Worm (Caenorhabditis elegans) whole organism, L4/young adult: ENCODE measurements around the gene ikke-1.
A peak's percentile ranks its signal among the peaks of the same experiment; 100 is the strongest.

ENCODE experiments used
- W03F9.2 ChIP-seq: fragments of 150-350 bp; optimal IDR thresholded peaks from 2 replicates; lab custom pipeline; 2014; ENCODE audit warnings: missing biosample characterization, missing genetic modification characterization
- dao-5 ChIP-seq: sonication (generic microtip); optimal IDR thresholded peaks from 2 replicates; lab custom pipeline; 2016; ENCODE audit warnings: missing genotype, missing genetic modification characterization, moderate library complexity, missing compliant biosample characterization
- him-1 ChIP-seq: sonication (generic microtip); optimal IDR thresholded peaks from 2 replicates; lab custom pipeline; 2016; ENCODE audit warnings: missing genotype, missing genetic modification reagents, missing genetic modification characterization, missing compliant biosample characterization

ikke-1 gene

DNA sequence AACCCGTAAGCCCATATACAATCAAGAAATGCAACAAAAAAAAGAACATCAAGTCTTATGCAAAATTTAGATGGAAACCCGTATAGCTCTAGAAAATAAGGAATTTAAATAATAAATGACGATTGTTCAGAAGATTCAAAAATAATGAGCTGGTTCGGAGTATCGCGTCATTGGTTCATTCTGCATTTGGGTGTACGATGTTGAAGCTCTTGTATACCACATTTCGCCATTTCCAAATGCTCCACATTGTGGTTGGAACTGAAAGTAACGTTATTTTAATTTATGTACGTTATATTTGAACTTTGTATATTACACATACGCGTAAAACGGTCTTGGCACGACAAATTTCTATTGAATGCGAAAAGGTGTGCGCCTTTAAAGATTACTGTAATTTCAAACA is 9.8 kb upstream of the ikke-1 start:
- TF ChIP-seq W03F9.2 = no peak
- TF ChIP-seq dao-5 (tag; lab: Kevin White, UChicago) = no peak
- TF ChIP-seq him-1 = no peak

DNA sequence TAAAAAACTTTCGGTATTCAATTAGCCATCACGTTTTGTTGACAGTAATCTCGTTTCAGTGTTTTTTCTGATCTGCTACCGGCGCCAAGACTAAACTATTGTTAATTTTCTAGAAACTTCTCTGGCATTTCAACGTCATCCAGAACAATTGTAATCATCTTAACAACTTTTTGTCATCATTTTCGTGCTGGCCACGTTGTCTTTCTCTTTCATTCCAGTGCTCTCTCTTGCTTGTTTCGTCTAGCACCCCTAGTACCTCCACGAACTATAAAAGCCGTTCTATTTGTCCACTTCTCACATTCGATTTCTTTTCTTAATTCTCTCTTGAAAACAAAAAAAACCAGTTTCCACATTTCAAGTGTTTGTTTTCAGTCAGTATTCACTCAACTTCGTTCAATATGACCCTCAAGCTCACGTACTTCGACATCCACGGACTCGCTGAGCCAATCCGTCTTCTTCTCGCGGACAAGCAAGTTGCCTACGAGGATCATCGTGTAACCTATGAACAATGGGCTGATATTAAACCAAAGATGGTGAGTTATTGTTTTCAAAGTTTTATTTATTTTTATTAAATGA is 8.5 kb upstream of the ikke-1 start, which contains the start of gene gst-1:
gst-1 (plus strand) TSS at position 373 of the 576 bp plus-strand sequence.
- no peak for TF ChIP-seq him-1
- TF ChIP-seq dao-5 (tag; lab: Kevin White, UChicago) = no peak
- TF ChIP-seq W03F9.2 = peak; percentile 38

ce11 chrIII:9054414-9055147 is 4.1 kb upstream of the ikke-1 start, which contains the start of gene cls-2:
TSS of gene cls-2 (plus strand) at chrIII:9055048.
- TF ChIP-seq dao-5 (tag; lab: Kevin White, UChicago) (no peak), W03F9.2 (peak; percentile 14), him-1 (no peak)

ce11 chrIII:9053740-9054252 is 3.3 kb upstream of the ikke-1 start, which contains the start of gene R107.5:
TSS of gene R107.5 (minus strand) at chrIII:9053790.
- TF ChIP-seq W03F9.2 (peak; percentile 77), him-1 (peak; percentile 71), dao-5 (tag; lab: Kevin White, UChicago) (no peak)

DNA sequence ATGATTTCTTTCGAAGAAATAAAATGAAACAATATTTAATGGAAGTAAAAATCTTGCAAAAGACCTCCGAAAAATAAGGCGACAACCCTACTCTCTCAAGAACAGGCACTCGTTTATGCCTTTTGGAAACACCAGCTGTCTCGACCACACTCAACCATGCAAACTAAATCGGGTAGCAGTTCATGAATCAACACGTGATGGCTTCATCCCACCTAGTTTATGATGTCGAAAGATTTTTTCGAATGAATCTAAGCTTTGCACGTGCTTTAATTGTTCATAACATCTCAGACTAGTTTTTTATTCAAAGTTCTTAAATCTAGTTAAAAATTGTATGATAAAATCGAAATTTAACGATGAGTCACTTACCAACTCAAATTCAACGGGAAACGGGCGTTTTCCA is 2.8 kb upstream of the ikke-1 start:
- no peak for TF ChIP-seq dao-5 (tag; lab: Kevin White, UChicago)
- no peak for TF ChIP-seq W03F9.2
- TF ChIP-seq him-1 = no peak

DNA sequence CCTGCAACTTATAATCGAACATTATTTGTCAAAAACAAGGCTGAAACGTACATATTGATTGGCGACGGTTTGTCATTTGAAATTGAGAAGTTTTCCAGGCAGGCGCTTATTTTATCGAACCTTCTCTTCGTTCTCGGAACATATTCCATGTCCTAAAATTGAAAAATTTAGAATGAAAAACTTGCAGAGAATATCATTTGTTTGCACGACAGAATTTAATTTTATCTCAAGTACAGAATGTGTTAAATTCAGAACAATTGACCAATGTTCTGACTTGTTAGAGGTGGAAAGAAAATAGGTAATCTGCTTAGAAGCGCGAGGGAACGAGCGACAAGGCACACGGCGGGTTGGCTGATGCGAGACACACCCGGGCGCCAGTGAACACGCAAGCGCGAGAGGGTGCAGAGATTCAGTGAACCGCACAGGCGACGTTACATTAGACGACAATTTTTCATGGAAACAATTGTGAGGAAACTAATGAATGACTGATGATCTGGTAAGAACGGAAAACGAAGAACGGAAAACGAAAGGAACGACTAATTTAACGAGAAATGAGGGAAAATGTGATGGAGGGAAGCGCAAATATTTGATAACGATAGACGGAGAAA is 2.0 kb upstream of the ikke-1 start:
- no peak for TF ChIP-seq dao-5 (tag; lab: Kevin White, UChicago)
- TF ChIP-seq him-1 = no peak
- no peak for TF ChIP-seq W03F9.2

- TF ChIP-seq dao-5 (tag; lab: Kevin White, UChicago) (no peak), him-1 (no peak), W03F9.2 (no peak)
These were observed 1.2 kb upstream of the ikke-1 start for ce11 chrIII:9051714-9052113.

ce11 chrIII:9051119-9051597 is 658 bp upstream of the ikke-1 start:
- TF ChIP-seq W03F9.2 = peak; percentile 87
- TF ChIP-seq dao-5 (tag; lab: Kevin White, UChicago) = no peak

DNA sequence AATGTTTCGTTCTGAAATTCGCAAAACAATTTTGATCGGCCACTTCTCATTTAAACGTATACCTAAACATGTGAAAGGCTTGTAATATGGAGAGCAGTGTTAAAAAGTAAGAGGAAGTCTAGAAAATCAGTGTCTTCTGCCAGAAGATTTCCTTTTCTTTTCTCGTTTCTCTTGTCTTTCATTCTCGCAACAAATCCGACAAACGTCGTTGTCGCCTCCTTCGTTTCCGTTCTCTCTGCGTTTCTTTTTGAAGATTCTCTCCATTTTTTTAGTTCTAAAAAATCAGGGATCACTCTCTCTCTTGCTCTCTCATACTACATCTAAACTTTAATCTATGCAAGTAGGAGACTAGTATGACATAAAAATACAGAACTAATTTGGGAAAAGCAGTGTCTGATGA is 3.2 kb downstream of the ikke-1 start:
- TF ChIP-seq him-1 (no peak), W03F9.2 (no peak), dao-5 (tag; lab: Kevin White, UChicago) (no peak)

- TF ChIP-seq him-1 (no peak), W03F9.2 (no peak), dao-5 (tag; lab: Kevin White, UChicago) (no peak)
These were observed 4.7 kb downstream of the ikke-1 start, which contains the start of gene R107.2 for ce11 chrIII:9045838-9046237. TSS of gene R107.2 (minus strand) at chrIII:9045938.

DNA sequence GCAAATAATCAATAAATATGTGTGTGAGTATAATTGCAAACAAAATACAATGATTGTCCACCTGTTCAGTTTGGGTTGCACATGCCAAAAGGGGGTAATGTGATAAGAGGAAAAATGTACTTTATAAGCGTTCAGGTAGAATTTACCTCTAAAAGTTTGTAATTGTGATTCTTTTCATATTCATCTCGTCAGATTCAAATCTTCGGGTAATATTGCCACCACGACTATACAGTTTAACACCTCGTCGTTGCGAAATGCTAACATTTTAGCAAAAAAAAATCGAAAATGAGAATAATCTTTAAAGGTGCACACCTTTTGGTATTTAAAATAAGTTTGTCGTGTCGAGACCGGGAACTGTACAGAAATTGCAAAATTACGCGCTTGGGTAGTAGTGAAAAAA is 7.3 kb downstream of the ikke-1 start, which contains the start of gene nac-2:
nac-2 (minus strand) TSS at position 101 of the 400 bp plus-strand sequence.
- TF ChIP-seq him-1 = no peak
- TF ChIP-seq W03F9.2 = no peak
- TF ChIP-seq dao-5 (tag; lab: Kevin White, UChicago) = no peak

- no peak for TF ChIP-seq W03F9.2
- no peak for TF ChIP-seq dao-5 (tag; lab: Kevin White, UChicago)
- TF ChIP-seq him-1 = no peak
These were observed 12.8 kb downstream of the ikke-1 start, which contains the start of gene R107.9 for ce11 chrIII:9037658-9038057. TSS of gene R107.9 (plus strand) at chrIII:9037958.

DNA sequence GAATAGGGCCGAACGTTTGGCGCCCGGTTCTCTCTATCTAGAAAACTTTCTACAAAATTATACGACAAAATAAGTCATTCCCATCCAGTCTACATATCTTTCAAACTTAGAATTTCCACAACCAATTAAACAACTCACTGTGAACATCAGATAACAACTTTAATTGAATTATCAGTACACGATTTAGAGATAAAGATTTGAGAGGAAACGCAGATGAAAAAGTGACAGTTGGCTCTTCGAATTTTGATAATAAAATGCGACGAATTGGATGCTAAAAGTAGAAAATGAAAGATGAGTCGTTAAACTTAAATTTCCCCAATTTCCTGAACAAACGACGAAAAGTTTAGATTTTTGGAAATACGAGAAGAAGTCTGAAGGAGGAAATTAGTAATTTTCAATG is 15.5 kb downstream of the ikke-1 start:
- TF ChIP-seq dao-5 (tag; lab: Kevin White, UChicago) = no peak
- TF ChIP-seq him-1 = no peak
- no peak for TF ChIP-seq W03F9.2

ce11 chrIII:9034133-9034532 is 16.4 kb downstream of the ikke-1 start:
- TF ChIP-seq dao-5 (tag; lab: Kevin White, UChicago) = no peak
- no peak for TF ChIP-seq W03F9.2
- TF ChIP-seq him-1 = no peak
